Worm (Caenorhabditis elegans) whole organism, late embryonic: ENCODE results near the gene oac-52.
"Not testable (repeated sequence)": the region's sequence is repeated elsewhere in the genome, so short reads cannot be mapped to it uniquely, and the experiment has no call there.

Experiments
- C38D4.7 ChIP-seq: fragments of 200-800 bp; sonication (Bioruptor generic); optimal IDR thresholded peaks from 2 replicates; lab custom pipeline; 2018; ENCODE audit warnings: mild to moderate bottlenecking, missing genetic modification characterization, moderate library complexity, missing compliant biosample characterization
- Y22D7AL.16 ChIP-seq: sonication (generic microtip); optimal IDR thresholded peaks from 2 replicates; lab custom pipeline; 2016; ENCODE audit warnings: missing genetic modification characterization, missing compliant biosample characterization
- ahr-1 ChIP-seq: sonication (generic microtip); optimal IDR thresholded peaks from 2 replicates; lab custom pipeline; 2016; ENCODE audit warnings: missing genetic modification characterization, missing compliant biosample characterization
- ama-1 ChIP-seq: fragments of 150-350 bp; optimal IDR thresholded peaks from 2 replicates; lab custom pipeline; 2014
- ceh-14 ChIP-seq: sonication (generic microtip); optimal IDR thresholded peaks from 2 replicates; lab custom pipeline; 2016; ENCODE audit warnings: missing genotype, missing genetic modification characterization, missing compliant biosample characterization
- ceh-19 ChIP-seq: fragments of 200-800 bp; sonication (Bioruptor generic); optimal IDR thresholded peaks from 2 replicates; lab custom pipeline; 2018; ENCODE audit warnings: mild to moderate bottlenecking, missing genetic modification characterization, missing compliant biosample characterization
- ceh-2 ChIP-seq: sonication (generic microtip); optimal IDR thresholded peaks from 2 replicates; lab custom pipeline; 2016; ENCODE audit warnings: missing genotype, missing genetic modification characterization, missing compliant biosample characterization
- ceh-22 ChIP-seq: sonication (generic microtip); optimal IDR thresholded peaks from 2 replicates; lab custom pipeline; 2017; ENCODE audit warnings: missing biosample characterization, missing genetic modification characterization
- ceh-31 ChIP-seq: sonication (generic microtip); optimal IDR thresholded peaks from 2 replicates; lab custom pipeline; 2016; ENCODE audit warnings: missing genetic modification characterization, missing compliant biosample characterization
- ceh-34 ChIP-seq: sonication (generic microtip); optimal IDR thresholded peaks from 2 replicates; lab custom pipeline; 2016; ENCODE audit warnings: mild to moderate bottlenecking, missing genetic modification characterization, missing compliant biosample characterization
- ceh-45 ChIP-seq: fragments of 200-800 bp; sonication (Bioruptor generic); IDR thresholded peaks from 2 replicates; pipeline ENCODE4 v1.3.6; 2022; ENCODE audit warnings: missing genetic modification reagents, missing genetic modification characterization, missing compliant biosample characterization
- che-1 ChIP-seq: sonication (generic microtip); optimal IDR thresholded peaks from 2 replicates; lab custom pipeline; 2016; ENCODE audit warnings: mild to moderate bottlenecking, missing genetic modification characterization, missing compliant biosample characterization
- dve-1 ChIP-seq: sonication (generic microtip); optimal IDR thresholded peaks from 2 replicates; lab custom pipeline; 2017; ENCODE audit warnings: antibody characterized with exemption, mild to moderate bottlenecking, missing genetic modification characterization, missing compliant biosample characterization
- ets-4 ChIP-seq: sonication (generic microtip); optimal IDR thresholded peaks from 2 replicates; lab custom pipeline; 2016; ENCODE audit warnings: missing genetic modification characterization, missing compliant biosample characterization
- eyg-1 ChIP-seq: sonication (generic microtip); optimal IDR thresholded peaks from 2 replicates; lab custom pipeline; 2016; ENCODE audit warnings: missing genotype, missing genetic modification characterization, missing compliant biosample characterization
- gmeb-2 ChIP-seq: sonication (generic microtip); optimal IDR thresholded peaks from 2 replicates; lab custom pipeline; 2016; ENCODE audit warnings: missing genetic modification characterization, inconsistent platforms, missing compliant biosample characterization
- hlh-30 ChIP-seq: sonication (generic microtip); optimal IDR thresholded peaks from 2 replicates; lab custom pipeline; 2017; ENCODE audit warnings: antibody characterized with exemption, missing genetic modification characterization, missing compliant biosample characterization; ENCODE audit not compliant: insufficient read depth
- hlh-6 ChIP-seq: sonication (generic microtip); optimal IDR thresholded peaks from 2 replicates; lab custom pipeline; 2016; ENCODE audit warnings: missing genotype, missing genetic modification characterization, missing compliant biosample characterization
- hlh-8 ChIP-seq: sonication (generic microtip); optimal IDR thresholded peaks from 2 replicates; lab custom pipeline; 2016; ENCODE audit warnings: missing genotype, missing genetic modification characterization, missing compliant biosample characterization
- mec-3 ChIP-seq: sonication (generic microtip); optimal IDR thresholded peaks from 2 replicates; lab custom pipeline; 2016; ENCODE audit warnings: borderline replicate concordance, missing genetic modification characterization, missing compliant biosample characterization
- npax-4 ChIP-seq: sonication (generic microtip); optimal IDR thresholded peaks from 2 replicates; lab custom pipeline; 2016; ENCODE audit warnings: missing genetic modification characterization, missing compliant biosample characterization
- pag-3 ChIP-seq: sonication (generic microtip); optimal IDR thresholded peaks from 2 replicates; lab custom pipeline; 2016; ENCODE audit warnings: missing compliant biosample characterization, missing genetic modification characterization, borderline replicate concordance
- pat-9 ChIP-seq: fragments of 200-800 bp; sonication (Bioruptor generic); optimal IDR thresholded peaks from 2 replicates; lab custom pipeline; 2018; ENCODE audit warnings: mild to moderate bottlenecking, missing genetic modification characterization, moderate library complexity, missing compliant biosample characterization
- pax-1 ChIP-seq: fragments of 150-350 bp; optimal IDR thresholded peaks from 2 replicates; lab custom pipeline; 2014; ENCODE audit warnings: missing biosample characterization, missing genetic modification characterization
- pha-2 ChIP-seq: sonication (generic microtip); optimal IDR thresholded peaks from 2 replicates; lab custom pipeline; 2017; ENCODE audit warnings: mild to moderate bottlenecking, missing genetic modification characterization, missing compliant biosample characterization
- pqm-1 ChIP-seq: sonication (generic microtip); optimal IDR thresholded peaks from 2 replicates; lab custom pipeline; 2016; ENCODE audit warnings: missing genetic modification characterization, missing compliant biosample characterization
- pros-1 ChIP-seq: fragments of 150-350 bp; optimal IDR thresholded peaks from 2 replicates; lab custom pipeline; 2014; ENCODE audit warnings: missing biosample characterization, missing genetic modification reagents, missing genetic modification characterization
- ref-2 ChIP-seq: sonication (generic microtip); optimal IDR thresholded peaks from 2 replicates; lab custom pipeline; 2016; ENCODE audit warnings: missing genetic modification characterization, missing compliant biosample characterization
- rnt-1 ChIP-seq: sonication (generic microtip); optimal IDR thresholded peaks from 2 replicates; lab custom pipeline; 2016; ENCODE audit warnings: missing genetic modification characterization, missing compliant biosample characterization
- sox-2 ChIP-seq: fragments of 200-800 bp; sonication (Bioruptor generic); IDR thresholded peaks from 2 replicates; pipeline ENCODE4 v1.3.6; 2022; ENCODE audit warnings: missing genetic modification reagents, missing genetic modification characterization, missing compliant biosample characterization
- ttx-3 ChIP-seq: sonication (generic microtip); optimal IDR thresholded peaks from 2 replicates; lab custom pipeline; 2016; ENCODE audit warnings: missing genetic modification reagents, missing genetic modification characterization, missing compliant biosample characterization
- unc-42 ChIP-seq: sonication (generic microtip); optimal IDR thresholded peaks from 2 replicates; lab custom pipeline; 2016; ENCODE audit warnings: missing genotype, missing genetic modification characterization, missing compliant biosample characterization
- unc-55 ChIP-seq: sonication (generic microtip); optimal IDR thresholded peaks from 2 replicates; lab custom pipeline; 2017; ENCODE audit warnings: missing biosample characterization, missing genetic modification reagents, missing genetic modification characterization
- unc-86 ChIP-seq: sonication (generic microtip); optimal IDR thresholded peaks from 2 replicates; lab custom pipeline; 2016; ENCODE audit warnings: missing genetic modification characterization, missing compliant biosample characterization
- zip-5 ChIP-seq: sonication (generic microtip); optimal IDR thresholded peaks from 2 replicates; lab custom pipeline; 2016; ENCODE audit warnings: missing genetic modification characterization, missing compliant biosample characterization
- ztf-16 ChIP-seq: sonication (generic microtip); optimal IDR thresholded peaks from 2 replicates; lab custom pipeline; 2017; ENCODE audit warnings: missing genetic modification characterization, missing compliant biosample characterization

Gene oac-52

DNA sequence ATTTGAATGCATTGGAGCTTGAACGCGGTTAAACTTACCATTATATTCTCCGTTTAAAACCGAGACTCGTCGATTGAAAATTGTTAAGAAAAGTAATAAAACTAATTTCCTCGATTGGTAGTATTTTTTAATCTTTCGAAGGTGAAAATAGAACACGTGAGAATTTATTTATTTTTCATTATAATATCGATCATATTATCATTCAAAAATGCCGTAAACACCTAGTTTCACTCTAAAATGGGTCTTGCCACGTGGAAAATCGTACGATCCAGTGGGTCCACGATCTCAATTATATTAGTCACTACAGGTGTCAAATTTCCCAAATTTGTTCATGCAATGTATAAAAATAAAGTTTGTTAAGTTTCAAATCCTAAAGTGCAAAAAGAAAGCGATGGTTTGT, 10.5 kb upstream of the oac-52 start, which contains the start of gene W03B1.9:
W03B1.9 (minus strand) TSS at position 101 of the 400 bp plus-strand sequence.
- TF ChIP-seq npax-4 (tag; lab: Kevin White, UChicago) (no peak), rnt-1 (no peak), unc-42 (no peak)

DNA sequence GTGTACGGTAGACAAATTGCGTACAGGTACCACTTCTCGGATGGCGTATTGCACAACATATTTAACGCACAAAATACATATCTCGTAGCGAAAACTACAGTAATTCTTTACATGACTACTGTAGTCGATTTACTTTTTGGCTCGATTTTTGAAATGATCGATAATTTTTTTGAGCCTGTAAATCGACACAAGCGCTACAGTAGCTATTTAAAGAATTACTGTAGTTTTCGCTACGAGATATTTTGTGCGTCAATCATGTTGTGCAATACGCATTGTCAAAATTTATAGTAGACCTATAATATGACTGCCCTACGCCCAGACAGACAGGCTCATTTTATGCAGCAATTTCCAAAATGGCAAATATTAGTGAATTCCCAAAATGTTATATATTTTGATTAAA, 1.7 kb upstream of the oac-52 start, which contains the start of gene W03B1.5:
W03B1.5 (plus strand) TSS at position 301 of the 400 bp plus-strand sequence.
- TF ChIP-seq hlh-8 (tag; lab: Kevin White, UChicago); ama-1 (lab: Kevin White, UChicago); ceh-2 (tag; lab: Kevin White, UChicago): not testable (repeated sequence)

DNA sequence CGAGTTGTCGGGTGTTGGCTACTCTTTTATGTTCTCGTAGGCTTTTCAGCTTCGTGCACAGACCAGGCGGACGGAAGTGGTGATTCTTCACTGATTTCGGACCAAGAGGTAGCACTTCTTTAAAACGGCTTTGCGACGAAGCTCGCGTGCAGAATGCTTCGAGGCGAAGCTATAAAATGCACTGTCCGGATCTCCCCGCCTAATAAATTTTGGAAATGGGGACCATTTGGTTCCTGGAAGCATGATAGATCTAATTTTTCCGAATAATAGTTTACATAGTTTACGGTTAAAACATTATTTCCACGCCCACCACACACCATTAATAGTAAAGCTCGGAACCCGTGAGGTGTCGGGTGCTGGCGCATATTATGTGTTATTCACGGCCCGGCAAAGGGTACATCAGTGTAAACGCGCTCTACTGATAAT, 1.2 kb upstream of the oac-52 start:
- TF ChIP-seq ceh-2 (tag; lab: Kevin White, UChicago) (no peak), ceh-31 (tag; lab: Kevin White, UChicago) (no peak), pat-9 (tag; lab: Kevin White, UChicago) (no peak), ceh-45 (GFP tag; lab: Robert Waterston, UW) (no peak), eyg-1 (tag; lab: Kevin White, UChicago) (no peak), che-1 (tag; lab: Kevin White, UChicago) (no peak), ets-4 (no peak), Y22D7AL.16 (tag; lab: Kevin White, UChicago) (no peak), pha-2 (tag; lab: Kevin White, UChicago) (no peak), ttx-3 (tag; lab: Kevin White, UChicago) (no peak), ztf-16 (tag; lab: Kevin White, UChicago) (no peak), sox-2 (GFP tag; lab: Robert Waterston, UW) (no peak), ref-2 (tag; lab: Kevin White, UChicago) (no peak), ceh-34 (no peak)

DNA sequence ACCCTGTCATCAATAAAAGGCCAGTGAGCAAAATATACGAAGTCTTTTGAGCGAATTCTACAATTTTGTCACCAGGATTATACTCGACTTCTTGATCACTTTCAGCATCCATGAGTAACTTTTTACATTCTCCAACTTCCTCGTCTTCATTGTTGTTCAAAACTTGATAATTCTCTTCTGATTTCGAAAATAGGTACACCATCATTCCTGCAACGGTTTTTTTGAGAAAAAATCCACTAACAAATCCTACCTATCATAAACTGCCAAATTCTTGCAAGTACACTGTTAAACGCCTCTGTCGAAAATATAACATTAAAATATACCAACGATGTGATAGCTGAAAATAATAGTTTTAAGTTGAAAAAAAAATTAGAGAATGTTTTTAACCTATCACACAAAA, 1.6 kb downstream of the oac-52 start:
- TF ChIP-seq che-1 (tag; lab: Kevin White, UChicago) (no peak), ceh-14 (tag; lab: Kevin White, UChicago) (no peak), hlh-8 (tag; lab: Kevin White, UChicago) (no peak), pqm-1 (no peak), ztf-16 (tag; lab: Kevin White, UChicago) (no peak), hlh-30 (tag; lab: Kevin White, UChicago) (no peak), pros-1 (tag; lab: Kevin White, UChicago) (no peak), ref-2 (tag; lab: Kevin White, UChicago) (no peak), gmeb-2 (tag; lab: Kevin White, UChicago) (no peak), npax-4 (tag; lab: Kevin White, UChicago) (no peak), unc-86 (tag; lab: Kevin White, UChicago) (no peak), unc-55 (GFP tag; lab: Kevin White, UChicago) (no peak), pag-3 (no peak), ets-4 (no peak), zip-5 (tag; lab: Kevin White, UChicago) (no peak), pat-9 (tag; lab: Kevin White, UChicago) (no peak)

DNA sequence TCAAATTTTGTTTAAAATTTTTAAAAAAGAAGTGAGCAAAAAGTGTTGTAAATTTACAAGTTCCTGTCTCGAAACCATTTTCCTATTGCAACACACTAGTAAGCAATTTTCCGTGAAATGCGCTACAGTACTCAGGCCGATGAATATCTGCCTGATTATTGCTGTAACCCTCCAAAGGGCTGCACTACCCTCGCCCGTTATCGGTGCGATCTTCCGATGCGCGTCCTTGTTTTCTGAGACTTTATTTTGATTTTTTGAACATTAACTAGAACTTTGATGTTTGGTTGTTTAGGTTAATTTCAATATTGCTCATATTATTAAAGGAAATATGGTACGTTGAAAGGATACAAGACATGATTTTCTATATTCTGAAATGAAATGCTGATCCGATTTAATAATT, 8.2 kb downstream of the oac-52 start:
- TF ChIP-seq Y22D7AL.16 (tag; lab: Kevin White, UChicago) (no peak), ztf-16 (tag; lab: Kevin White, UChicago) (no peak), C38D4.7 (GFP tag; lab: Kevin White, UChicago) (no peak), gmeb-2 (tag; lab: Kevin White, UChicago) (no peak), mec-3 (tag; lab: Kevin White, UChicago) (no peak), dve-1 (no peak), ceh-2 (tag; lab: Kevin White, UChicago) (no peak), ahr-1 (tag; lab: Kevin White, UChicago) (no peak), ttx-3 (tag; lab: Kevin White, UChicago) (no peak), hlh-6 (tag; lab: Kevin White, UChicago) (no peak), ceh-22 (tag; lab: Kevin White, UChicago) (no peak), pax-1 (tag; lab: Kevin White, UChicago) (no peak), ceh-19 (no peak), pag-3 (no peak), ref-2 (tag; lab: Kevin White, UChicago) (no peak)
